Worm (Caenorhabditis elegans): ENCODE results near the gene F38E11.9.

Gene F38E11.9

ce11 chrIV:9459224-9459781, 15.5 kb upstream of the F38E11.9 start, which contains the start of gene copb-2:
Gene copb-2, plus strand, starts transcription at chrIV:9459731.
- TF ChIP-seq hmg-1.1 (GFP tag; IDR thresholded peaks at IDR 0.05) (0 out of 2 replicates have a peak, but pooled peaks have one; percentile 48), hlh-30 (tag; optimal IDR thresholded peaks at IDR 0.05; ENCODE audit: insufficient read depth) (peak; percentile 52), nhr-28 (tag; optimal IDR thresholded peaks at IDR 0.05) (peak; percentile 30), T26A8.4 (GFP tag; IDR thresholded peaks at IDR 0.05) (peak; percentile 36; the same call in 1 of the 2 replicates), nhr-76 (tag; optimal IDR thresholded peaks at IDR 0.05) (no peak), mes-2 (tag; optimal IDR thresholded peaks at IDR 0.05; ENCODE audit: poor library complexity, severe bottlenecking) (peak; percentile 80), lin-13 (GFP tag; optimal IDR thresholded peaks at IDR 0.05) (peak; percentile 52), F26F4.8 (GFP tag; conservative IDR thresholded peaks at IDR 0.05) (no peak), nhr-6 (tag; optimal IDR thresholded peaks at IDR 0.05) (peak; percentile 61), snpc-1.2 (GFP tag; IDR thresholded peaks at IDR 0.05) (no peak), F10B5.3 (tag; optimal IDR thresholded peaks at IDR 0.05) (no peak), rbr-2 (tag; optimal IDR thresholded peaks at IDR 0.05) (peak; percentile 51), T20F7.1 (GFP tag; optimal IDR thresholded peaks at IDR 0.05) (peak; percentile 4), nhr-102 (tag; optimal IDR thresholded peaks at IDR 0.05) (no peak), mdl-1 (tag; optimal IDR thresholded peaks at IDR 0.05) (peak in 1 of 2 experiments; percentile 33), dve-1 (tag; optimal IDR thresholded peaks at IDR 0.05; ENCODE audit: insufficient read depth) (peak; percentile 83), aha-1 (tag) (no peak), ama-1 (optimal IDR thresholded peaks at IDR 0.05) (peak; percentile 10), dpl-1 (GFP tag; optimal IDR thresholded peaks at IDR 0.05) (peak; percentile 58), daf-16 (GFP tag; optimal IDR thresholded peaks at IDR 0.05) (no peak), daf-16 (tag; optimal IDR thresholded peaks at IDR 0.05) (peak; percentile 34)

- no peak for TF ChIP-seq arid-1 (GFP tag; conservative IDR thresholded peaks at IDR 0.05)
- TF ChIP-seq unc-62 (GFP tag; optimal IDR thresholded peaks at IDR 0.05 in 1 of 2): peak in 1 of 2 experiments; percentile 84
- no peak for TF ChIP-seq unc-62 (tag; optimal IDR thresholded peaks at IDR 0.05)
- TF ChIP-seq lir-3 (tag; optimal IDR thresholded peaks at IDR 0.05): no peak
- no peak for TF ChIP-seq hlh-30 (tag; optimal IDR thresholded peaks at IDR 0.05; ENCODE audit: insufficient read depth)
- TF ChIP-seq lsy-2 (tag; optimal IDR thresholded peaks at IDR 0.05): no peak
Observed at ce11 chrIV:9457400-9457799, 13.6 kb upstream of the F38E11.9 start, which contains the start of gene cutl-17. Gene cutl-17, minus strand, starts transcription at chrIV:9457500.

- TF ChIP-seq spr-1 (tag; optimal IDR thresholded peaks at IDR 0.05) (no peak), T26A8.4 (GFP tag; IDR thresholded peaks at IDR 0.05) (no peak), aha-1 (tag) (peak; percentile 95), unc-39 (tag; optimal IDR thresholded peaks at IDR 0.05) (no peak)
Observed at ce11 chrIV:9451816-9452215, 8.0 kb upstream of the F38E11.9 start.

ce11 chrIV:9450375-9450774, 6.5 kb upstream of the F38E11.9 start, which contains the start of gene cpin-1:
Gene cpin-1, plus strand, starts transcription at chrIV:9450675.
- TF ChIP-seq T20F7.1 (GFP tag; optimal IDR thresholded peaks at IDR 0.05) (no peak), rbr-2 (tag; optimal IDR thresholded peaks at IDR 0.05) (no peak), D1046.2 (GFP tag; IDR thresholded peaks at IDR 0.05) (no peak), duxl-1 (tag; optimal IDR thresholded peaks at IDR 0.05; ENCODE audit: poor library complexity) (no peak), aha-1 (tag) (no peak), lin-13 (GFP tag; optimal IDR thresholded peaks at IDR 0.05) (no peak), nhr-28 (tag; optimal IDR thresholded peaks at IDR 0.05) (no peak), skn-1 (tag; optimal IDR thresholded peaks at IDR 0.05) (no peak), spr-1 (tag; optimal IDR thresholded peaks at IDR 0.05) (no peak), lin-38 (GFP tag; IDR thresholded peaks at IDR 0.05) (no peak), fkh-10 (GFP tag; optimal IDR thresholded peaks at IDR 0.05) (no peak), zfp-3 (GFP tag; conservative IDR thresholded peaks at IDR 0.05) (no peak), vab-7 (GFP tag; IDR thresholded peaks at IDR 0.05) (no peak), unc-130 (GFP tag; optimal IDR thresholded peaks at IDR 0.05) (no peak)
